Fruit fly (Drosophila melanogaster) Kc167 (cell line): ENCODE results near the gene CG3651.
A peak's percentile ranks its signal among the peaks of the same experiment; 100 is the strongest.

Experiments used
- Myc ChIP-seq: fragments of >200 bp; optimal IDR thresholded peaks from 2 replicates; lab custom pipeline; 2017; ENCODE audit warnings: missing external identifiers
- Sin3A ChIP-seq: fragments of >200 bp; optimal IDR thresholded peaks from 2 replicates; lab custom pipeline; 2018; ENCODE audit warnings: missing external identifiers
- h ChIP-seq: fragments of >200 bp; optimal IDR thresholded peaks from 3 replicates; lab custom pipeline; 2018; ENCODE audit warnings: missing external identifiers
- insv ChIP-seq: fragments of >200 bp; optimal IDR thresholded peaks from 3 replicates; lab custom pipeline; 2018; ENCODE audit warnings: missing external identifiers
- psq ChIP-seq: fragments of >200 bp; optimal IDR thresholded peaks from 2 replicates; lab custom pipeline; 2017; ENCODE audit warnings: missing external identifiers
- ttk ChIP-seq: sonication (Bioruptor generic); optimal IDR thresholded peaks from 2 replicates; lab custom pipeline; 2017; ENCODE audit warnings: missing external identifiers

The CG3651 gene

dm6 chr2L:22139354-22139753, 18.2 kb downstream of the CG3651 start:
- TF ChIP-seq Myc (lab: Kevin White, UChicago): no peak
- TF ChIP-seq h: no peak
- TF ChIP-seq insv (lab: Kevin White, UChicago): no peak
- TF ChIP-seq Sin3A (lab: Kevin White, UChicago): no peak
- TF ChIP-seq psq (lab: Kevin White, UChicago): no peak
- TF ChIP-seq ttk (lab: Kevin White, UChicago): no peak

- TF ChIP-seq Myc (lab: Kevin White, UChicago) (no peak), psq (lab: Kevin White, UChicago) (no peak), Sin3A (lab: Kevin White, UChicago) (no peak), h (no peak), insv (lab: Kevin White, UChicago) (no peak), ttk (lab: Kevin White, UChicago) (no peak)
Observed at dm6 chr2L:22139960-22140359, 18.8 kb downstream of the CG3651 start.

dm6 chr2L:22142696-22143176, 21.6 kb downstream of the CG3651 start:
- TF ChIP-seq h (no peak), psq (lab: Kevin White, UChicago) (no peak), insv (lab: Kevin White, UChicago) (no peak), Sin3A (lab: Kevin White, UChicago) (no peak), ttk (lab: Kevin White, UChicago) (no peak), Myc (lab: Kevin White, UChicago) (no peak)

dm6 chr2L:22144127-22144526, 23.0 kb downstream of the CG3651 start:
- TF ChIP-seq ttk (lab: Kevin White, UChicago) (no peak), h (no peak), psq (lab: Kevin White, UChicago) (no peak)

- TF ChIP-seq psq (lab: Kevin White, UChicago) (no peak), insv (lab: Kevin White, UChicago) (no peak), Myc (lab: Kevin White, UChicago) (no peak), h (no peak), Sin3A (lab: Kevin White, UChicago) (no peak), ttk (lab: Kevin White, UChicago) (no peak)
Observed at dm6 chr2L:22145269-22145917, 24.3 kb downstream of the CG3651 start.

- TF ChIP-seq Sin3A (lab: Kevin White, UChicago) (no peak), ttk (lab: Kevin White, UChicago) (peak; percentile 19), insv (lab: Kevin White, UChicago) (no peak), h (no peak)
Observed at dm6 chr2L:22146247-22146646, 25.1 kb downstream of the CG3651 start.

- TF ChIP-seq h (no peak), psq (lab: Kevin White, UChicago) (no peak), ttk (lab: Kevin White, UChicago) (no peak), Myc (lab: Kevin White, UChicago) (no peak), insv (lab: Kevin White, UChicago) (no peak), Sin3A (lab: Kevin White, UChicago) (no peak)
Observed at dm6 chr2L:22148713-22149112, 27.6 kb downstream of the CG3651 start.

- no peak for TF ChIP-seq psq (lab: Kevin White, UChicago)
- no peak for TF ChIP-seq Sin3A (lab: Kevin White, UChicago)
- no peak for TF ChIP-seq ttk (lab: Kevin White, UChicago)
- no peak for TF ChIP-seq Myc (lab: Kevin White, UChicago)
- no peak for TF ChIP-seq h
- TF ChIP-seq insv (lab: Kevin White, UChicago): no peak
Observed at dm6 chr2L:22151323-22151722, 30.2 kb downstream of the CG3651 start, which contains the start of gene dunk. Gene dunk (plus strand): TSS chr2L:22151623.

- TF ChIP-seq insv (lab: Kevin White, UChicago): no peak
- no peak for TF ChIP-seq Sin3A (lab: Kevin White, UChicago)
- no peak for TF ChIP-seq psq (lab: Kevin White, UChicago)
- TF ChIP-seq Myc (lab: Kevin White, UChicago): no peak
- TF ChIP-seq h: no peak
Observed at dm6 chr2L:22153246-22153645, 32.1 kb downstream of the CG3651 start.

dm6 chr2L:22159800-22160199, 38.7 kb downstream of the CG3651 start:
- TF ChIP-seq psq (lab: Kevin White, UChicago): no peak
- no peak for TF ChIP-seq h
- no peak for TF ChIP-seq Sin3A (lab: Kevin White, UChicago)
- no peak for TF ChIP-seq ttk (lab: Kevin White, UChicago)
- no peak for TF ChIP-seq Myc (lab: Kevin White, UChicago)
- TF ChIP-seq insv (lab: Kevin White, UChicago): no peak

- TF ChIP-seq Myc (lab: Kevin White, UChicago): no peak
- no peak for TF ChIP-seq insv (lab: Kevin White, UChicago)
- no peak for TF ChIP-seq psq (lab: Kevin White, UChicago)
- no peak for TF ChIP-seq h
- TF ChIP-seq ttk (lab: Kevin White, UChicago): no peak
Observed at dm6 chr2L:22163302-22163701, 42.2 kb downstream of the CG3651 start.

dm6 chr2L:22168559-22169027, 47.5 kb downstream of the CG3651 start:
- TF ChIP-seq psq (lab: Kevin White, UChicago): no peak
- TF ChIP-seq Myc (lab: Kevin White, UChicago): no peak
- TF ChIP-seq Sin3A (lab: Kevin White, UChicago): no peak
- TF ChIP-seq ttk (lab: Kevin White, UChicago): no peak
- TF ChIP-seq h: no peak
- no peak for TF ChIP-seq insv (lab: Kevin White, UChicago)
